Worm (Caenorhabditis elegans): ENCODE data around the gene F37C4.6.

- no peak for TF ChIP-seq C38D4.7 (GFP tag; optimal IDR thresholded peaks at IDR 0.05)
- TF ChIP-seq pqm-1 (tag; optimal IDR thresholded peaks at IDR 0.05) = no peak
- no peak for TF ChIP-seq lin-11 (tag; optimal IDR thresholded peaks at IDR 0.05)
- no peak for TF ChIP-seq unc-42 (tag; optimal IDR thresholded peaks at IDR 0.05)
- TF ChIP-seq nhr-11 (tag; optimal IDR thresholded peaks at IDR 0.05) = no peak
- TF ChIP-seq F13H6.1 (tag; optimal IDR thresholded peaks at IDR 0.05) = no peak
- no peak for TF ChIP-seq ceh-19 (GFP tag; optimal IDR thresholded peaks at IDR 0.05)
- no peak for TF ChIP-seq unc-55 (GFP tag; optimal IDR thresholded peaks at IDR 0.05)
- no peak for TF ChIP-seq npax-4 (tag; optimal IDR thresholded peaks at IDR 0.05)
Measured at ce11 chrIV:3844584-3844983, 33.5 kb downstream of the F37C4.6 start.
